Worm (Caenorhabditis elegans): ENCODE results near the gene F32H5.1.

- TF ChIP-seq F39B2.1 (GFP tag; IDR thresholded peaks at IDR 0.05) (no peak), efl-1 (GFP tag; optimal IDR thresholded peaks at IDR 0.05) (no peak)
Measured at ce11 chrV:13358823-13359592, 1.2 kb upstream of the F32H5.1 start, which contains the start of gene F32H5.3.
